Worm (Caenorhabditis elegans) whole organism, mixed stage, embryonic: ENCODE data around the gene W02H5.8.
"Not testable (repeated sequence)": the region's sequence is repeated elsewhere in the genome, so short reads cannot be mapped to it uniquely, and the experiment has no call there.

Source experiments
- M03D4.4 ChIP-seq: sonication (generic microtip); optimal IDR thresholded peaks from 2 replicates; lab custom pipeline; 2017; ENCODE audit warnings: mild to moderate bottlenecking, missing genetic modification characterization, missing compliant biosample characterization
- bed-3 ChIP-seq: fragments of 200-800 bp; sonication (Bioruptor generic); optimal IDR thresholded peaks from 3 replicates; lab custom pipeline; 2018; ENCODE audit warnings: mild to moderate bottlenecking, missing genetic modification characterization, moderate library complexity, missing compliant biosample characterization
- blmp-1 ChIP-seq: fragments of 150-350 bp; optimal IDR thresholded peaks from 2 replicates; lab custom pipeline; 2014; ENCODE audit warnings: missing biosample characterization, missing genetic modification characterization
- ceh-39 ChIP-seq: fragments of 150-350 bp; optimal IDR thresholded peaks from 2 replicates; lab custom pipeline; 2014; ENCODE audit warnings: missing biosample characterization, missing genetic modification characterization
- ceh-43 ChIP-seq: fragments of 200-800 bp; sonication (Bioruptor generic); optimal IDR thresholded peaks from 2 replicates; lab custom pipeline; 2018; ENCODE audit warnings: mild to moderate bottlenecking, missing genetic modification characterization, moderate library complexity, missing compliant biosample characterization
- ceh-83 ChIP-seq: fragments of 200-800 bp; sonication (Bioruptor generic); optimal IDR thresholded peaks from 2 replicates; lab custom pipeline; 2018; ENCODE audit warnings: mild to moderate bottlenecking, missing genetic modification characterization, missing compliant biosample characterization
- ces-1 ChIP-seq: fragments of 150-350 bp; optimal IDR thresholded peaks from 2 replicates; lab custom pipeline; 2014; ENCODE audit warnings: missing biosample characterization, missing genetic modification reagents, missing genetic modification characterization
- cnd-1 ChIP-seq: fragments of 200-800 bp; sonication (Bioruptor generic); optimal IDR thresholded peaks from 2 replicates; lab custom pipeline; 2018; ENCODE audit warnings: mild to moderate bottlenecking, missing genetic modification characterization, missing compliant biosample characterization
- drap-1 ChIP-seq: fragments of 200-800 bp; sonication (Bioruptor generic); optimal IDR thresholded peaks from 3 replicates; lab custom pipeline; 2018; ENCODE audit warnings: mild to moderate bottlenecking, missing genetic modification characterization, missing compliant biosample characterization
- elt-1 ChIP-seq: sonication (generic microtip); optimal IDR thresholded peaks from 2 replicates; lab custom pipeline; 2017; ENCODE audit warnings: missing genetic modification characterization, mild to moderate bottlenecking, missing compliant biosample characterization, antibody characterized with exemption, moderate library complexity, borderline replicate concordance; ENCODE audit not compliant: insufficient read depth
- elt-3 ChIP-seq: fragments of 150-350 bp; optimal IDR thresholded peaks from 2 replicates; lab custom pipeline; 2014; ENCODE audit warnings: missing biosample characterization, missing genetic modification characterization
- flh-1 ChIP-seq: fragments of 200-800 bp; sonication (Bioruptor generic); optimal IDR thresholded peaks from 2 replicates; lab custom pipeline; 2018; ENCODE audit warnings: mild to moderate bottlenecking, missing genetic modification characterization, moderate library complexity, missing compliant biosample characterization
- ham-2 ChIP-seq: fragments of 200-800 bp; sonication (Bioruptor generic); optimal IDR thresholded peaks from 2 replicates; lab custom pipeline; 2018; ENCODE audit warnings: mild to moderate bottlenecking, missing genetic modification characterization, missing compliant biosample characterization
- hlh-1 ChIP-seq: fragments of 150-350 bp; optimal IDR thresholded peaks from 2 replicates; lab custom pipeline; 2014; ENCODE audit warnings: missing biosample characterization, missing genetic modification reagents, missing genetic modification characterization
- lin-13 ChIP-seq: fragments of 150-350 bp; optimal IDR thresholded peaks from 2 replicates; lab custom pipeline; 2014; ENCODE audit warnings: missing biosample characterization, missing genetic modification characterization
- lin-32 ChIP-seq: fragments of 200-800 bp; sonication (Bioruptor generic); optimal IDR thresholded peaks from 2 replicates; lab custom pipeline; 2018; ENCODE audit warnings: mild to moderate bottlenecking, missing genetic modification characterization, missing compliant biosample characterization
- mab-5 ChIP-seq: fragments of 150-350 bp; optimal IDR thresholded peaks from 2 replicates; lab custom pipeline; 2014; ENCODE audit warnings: missing biosample characterization, missing genetic modification characterization
- mep-1 ChIP-seq: fragments of 150-350 bp; optimal IDR thresholded peaks from 2 replicates; lab custom pipeline; 2017; ENCODE audit warnings: missing biosample characterization, missing genetic modification reagents, missing genetic modification characterization, inconsistent platforms
- mls-2 ChIP-seq: sonication (generic microtip); optimal IDR thresholded peaks from 2 replicates; lab custom pipeline; 2016; ENCODE audit warnings: mild to moderate bottlenecking, missing genetic modification characterization, moderate library complexity, missing compliant biosample characterization
- nhr-12 ChIP-seq: fragments of 150-350 bp; optimal IDR thresholded peaks from 2 replicates; lab custom pipeline; 2014; ENCODE audit warnings: missing biosample characterization, missing genetic modification characterization
- nhr-2 ChIP-seq: fragments of 150-350 bp; optimal IDR thresholded peaks from 2 replicates; lab custom pipeline; 2014; ENCODE audit warnings: missing biosample characterization, missing genetic modification characterization
- nhr-237 ChIP-seq: fragments of 150-350 bp; optimal IDR thresholded peaks from 2 replicates; lab custom pipeline; 2014; ENCODE audit warnings: missing biosample characterization, missing genetic modification characterization
- nhr-76 ChIP-seq: sonication (generic microtip); optimal IDR thresholded peaks from 2 replicates; lab custom pipeline; 2017; ENCODE audit warnings: missing biosample characterization, missing genetic modification characterization
- pha-4 ChIP-seq: fragments of 150-350 bp; optimal IDR thresholded peaks from 2 replicates; lab custom pipeline; 2018; ENCODE audit warnings: missing biosample characterization, missing genetic modification reagents, missing genetic modification characterization
- sem-2 ChIP-seq: fragments of 200-800 bp; sonication (Bioruptor generic); optimal IDR thresholded peaks from 2 replicates; lab custom pipeline; 2018; ENCODE audit warnings: mild to moderate bottlenecking, missing genetic modification characterization, missing compliant biosample characterization
- snpc-4 ChIP-seq: fragments of 150-350 bp; optimal IDR thresholded peaks from 2 replicates; lab custom pipeline; 2014; ENCODE audit warnings: missing biosample characterization, missing genetic modification characterization
- sptf-1 ChIP-seq: sonication (generic microtip); optimal IDR thresholded peaks from 2 replicates; lab custom pipeline; 2017; ENCODE audit warnings: mild to moderate bottlenecking, missing genetic modification characterization, moderate library complexity, missing compliant biosample characterization
- tbx-8 ChIP-seq: fragments of 200-800 bp; sonication (Bioruptor generic); optimal IDR thresholded peaks from 2 replicates; lab custom pipeline; 2018; ENCODE audit warnings: mild to moderate bottlenecking, missing genetic modification characterization, moderate library complexity, missing compliant biosample characterization
- unc-120 ChIP-seq: sonication (generic microtip); optimal IDR thresholded peaks from 2 replicates; lab custom pipeline; 2017; ENCODE audit warnings: missing genetic modification characterization, missing compliant biosample characterization; ENCODE audit not compliant: poor library complexity, severe bottlenecking
- unc-39 ChIP-seq: fragments of 150-350 bp; optimal IDR thresholded peaks from 2 replicates; lab custom pipeline; 2014; ENCODE audit warnings: missing biosample characterization, missing genetic modification characterization
- unc-62 ChIP-seq: fragments of 150-350 bp; optimal IDR thresholded peaks from 2 replicates; lab custom pipeline; 2014; ENCODE audit warnings: missing biosample characterization, missing genetic modification reagents, missing genetic modification characterization
- ztf-11 ChIP-seq: fragments of 150-350 bp; optimal IDR thresholded peaks from 2 replicates; lab custom pipeline; 2014; ENCODE audit warnings: missing biosample characterization, missing genetic modification characterization

The W02H5.8 gene

DNA sequence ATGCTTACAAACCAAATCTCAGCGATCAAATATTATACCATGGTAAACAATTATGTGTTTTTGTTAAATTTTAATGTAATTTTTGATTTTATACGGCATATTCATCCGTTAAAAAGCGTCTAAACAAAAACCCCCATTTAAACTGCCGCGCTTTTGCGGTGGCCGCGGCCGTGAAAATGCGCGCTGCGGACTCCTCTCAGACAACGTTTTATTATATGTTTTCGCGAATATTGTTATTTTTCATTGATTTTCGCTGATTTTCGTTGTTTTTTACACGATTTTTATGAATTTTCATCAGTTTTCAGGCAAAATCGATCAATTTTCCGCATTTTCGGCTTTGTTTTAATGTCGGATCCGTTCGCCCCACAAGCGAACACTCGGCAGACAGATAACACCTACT, 13.9 kb downstream of the W02H5.8 start, which contains the start of gene W02H5.19:
Gene W02H5.19 (plus strand): TSS at position 346 of the 400 bp plus-strand sequence.
- TF ChIP-seq sem-2 (no peak), elt-3 (tag; lab: Kevin White, UChicago) (no peak), drap-1 (GFP tag; lab: Kevin White, UChicago) (no peak), lin-32 (no peak), pha-4 (peak; percentile 39), lin-13 (tag; lab: Kevin White, UChicago) (peak; percentile 6), nhr-76 (tag; lab: Kevin White, UChicago) (no peak), ham-2 (GFP tag; lab: Kevin White, UChicago) (no peak), cnd-1 (tag; lab: Kevin White, UChicago) (peak; percentile 2), tbx-8 (GFP tag; lab: Kevin White, UChicago) (no peak), unc-120 (no peak), blmp-1 (tag; lab: Kevin White, UChicago) (no peak), mab-5 (tag; lab: Kevin White, UChicago) (no peak), ceh-43 (GFP tag; lab: Kevin White, UChicago) (no peak), nhr-2 (tag; lab: Kevin White, UChicago) (no peak), unc-39 (tag; lab: Kevin White, UChicago) (no peak), flh-1 (GFP tag; lab: Kevin White, UChicago) (no peak), elt-1 (tag; lab: Kevin White, UChicago) (no peak), snpc-4 (tag; lab: Kevin White, UChicago) (no peak), sptf-1 (peak; percentile 44), nhr-12 (tag; lab: Kevin White, UChicago) (no peak), ztf-11 (no peak), mls-2 (peak; percentile 36), ces-1 (GFP tag; lab: Kevin White, UChicago) (peak; percentile 26), hlh-1 (tag; lab: Kevin White, UChicago) (no peak), nhr-237 (tag; lab: Kevin White, UChicago) (peak; percentile 46), mep-1 (tag; lab: Kevin White, UChicago) (peak; percentile 36)

- not testable (repeated sequence) for TF ChIP-seq blmp-1 (tag; lab: Kevin White, UChicago); ztf-11; mab-5 (tag; lab: Kevin White, UChicago)
- TF ChIP-seq, all 35 proteins: peak for 0; not testable (repeated sequence) for 35
Observed at ce11 chrV:2625360-2625759, 27.1 kb downstream of the W02H5.8 start, which contains the start of gene sknr-1. TSS of gene sknr-1 (minus strand) at chrV:2625460.

DNA sequence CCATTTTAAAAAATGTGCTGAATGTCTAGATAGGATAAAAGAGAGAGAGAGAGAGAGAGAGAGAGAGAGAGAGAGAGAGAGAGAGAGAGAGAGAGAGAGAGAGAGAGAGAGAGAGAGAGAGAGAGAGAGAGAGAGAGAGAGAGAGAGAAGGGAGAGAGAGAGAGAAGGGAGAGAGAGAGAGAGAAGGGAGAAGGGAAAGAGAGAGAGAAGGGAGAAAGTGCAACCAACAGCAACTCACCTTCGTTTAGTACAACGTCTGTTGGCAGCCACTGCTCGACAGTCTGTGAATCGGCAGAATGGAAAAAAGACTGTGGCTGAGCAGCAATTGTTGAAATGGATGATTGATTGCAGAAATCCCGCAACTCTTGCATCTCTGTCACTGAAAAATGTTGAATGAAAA, 28.7 kb downstream of the W02H5.8 start:
- TF ChIP-seq mls-2 (peak; percentile 3), nhr-237 (tag; lab: Kevin White, UChicago) (no peak), nhr-76 (tag; lab: Kevin White, UChicago) (no peak), nhr-12 (tag; lab: Kevin White, UChicago) (no peak), unc-62 (no peak), flh-1 (GFP tag; lab: Kevin White, UChicago) (no peak), lin-13 (tag; lab: Kevin White, UChicago) (no peak), ceh-83 (GFP tag; lab: Kevin White, UChicago) (no peak), lin-32 (peak; percentile 45), nhr-2 (tag; lab: Kevin White, UChicago) (no peak), M03D4.4 (tag; lab: Kevin White, UChicago) (peak; percentile 32), hlh-1 (tag; lab: Kevin White, UChicago) (no peak)

DNA sequence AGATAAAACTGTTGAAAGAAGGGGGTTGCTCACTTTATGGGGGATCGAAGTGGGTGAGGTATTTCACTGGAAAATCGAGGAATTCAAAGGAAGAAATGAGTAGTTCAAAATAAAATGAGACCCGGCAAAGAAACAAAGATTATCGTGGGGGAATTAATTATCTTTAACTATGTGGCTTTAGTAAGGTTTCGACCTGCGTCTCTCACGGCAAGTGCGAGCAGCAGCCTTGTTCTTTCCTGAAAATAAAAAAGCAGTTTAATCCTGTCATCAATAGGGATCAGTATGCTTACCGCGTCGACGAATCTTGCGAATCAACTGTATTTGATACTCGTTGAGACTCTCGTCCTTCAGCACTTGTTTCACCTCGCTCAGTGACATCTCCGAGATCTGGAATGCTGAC, 30.6 kb downstream of the W02H5.8 start, which contains the start of gene srh-271:
Gene srh-271 (minus strand): TSS at position 101 of the 400 bp plus-strand sequence.
- TF ChIP-seq nhr-12 (tag; lab: Kevin White, UChicago): no peak
- no peak for TF ChIP-seq sem-2
- no peak for TF ChIP-seq tbx-8 (GFP tag; lab: Kevin White, UChicago)
- TF ChIP-seq elt-1 (tag; lab: Kevin White, UChicago): no peak
- no peak for TF ChIP-seq pha-4
- TF ChIP-seq ces-1 (GFP tag; lab: Kevin White, UChicago): no peak
- no peak for TF ChIP-seq lin-32
- TF ChIP-seq nhr-237 (tag; lab: Kevin White, UChicago): no peak
- TF ChIP-seq unc-39 (tag; lab: Kevin White, UChicago): no peak
- TF ChIP-seq flh-1 (GFP tag; lab: Kevin White, UChicago): no peak
- no peak for TF ChIP-seq nhr-2 (tag; lab: Kevin White, UChicago)
- TF ChIP-seq ceh-39 (tag; lab: Kevin White, UChicago): no peak
- no peak for TF ChIP-seq ceh-83 (GFP tag; lab: Kevin White, UChicago)
- no peak for TF ChIP-seq lin-13 (tag; lab: Kevin White, UChicago)
- TF ChIP-seq bed-3: no peak
- TF ChIP-seq ceh-43 (GFP tag; lab: Kevin White, UChicago): no peak
